Worm (Caenorhabditis elegans): ENCODE data around the gene Y80D3A.8.

Gene Y80D3A.8

ce11 chrV:18969590-18970105, 29.2 kb downstream of the Y80D3A.8 start, which contains the start of gene Y39B6A.42:
Gene Y39B6A.42 (minus strand): TSS chrV:18969640.
- TF ChIP-seq nhr-76 (tag; optimal IDR thresholded peaks at IDR 0.05) (no peak), nhr-28 (tag; optimal IDR thresholded peaks at IDR 0.05) (no peak), unc-39 (tag; optimal IDR thresholded peaks at IDR 0.05) (no peak), fkh-2 (tag; optimal IDR thresholded peaks at IDR 0.05) (no peak), lsy-12 (tag; optimal IDR thresholded peaks at IDR 0.05) (no peak), fos-1 (tag; optimal IDR thresholded peaks at IDR 0.05) (no peak)

- TF ChIP-seq pqm-1 (tag; optimal IDR thresholded peaks at IDR 0.05) (peak; percentile 10), pha-4 (tag; optimal IDR thresholded peaks at IDR 0.05) (peak; percentile 21), egl-27 (tag; optimal IDR thresholded peaks at IDR 0.05) (no peak), nhr-77 (tag; optimal IDR thresholded peaks at IDR 0.05) (no peak), unc-39 (tag; optimal IDR thresholded peaks at IDR 0.05) (no peak), fkh-2 (tag; optimal IDR thresholded peaks at IDR 0.05) (no peak), jun-1 (tag; optimal IDR thresholded peaks at IDR 0.05) (no peak), elt-2 (tag; optimal IDR thresholded peaks at IDR 0.05) (peak; percentile 57), ztf-11 (tag; optimal IDR thresholded peaks at IDR 0.05) (no peak)
Measured at ce11 chrV:18976539-18976938, 36.1 kb downstream of the Y80D3A.8 start.

- TF ChIP-seq pqm-1 (tag; optimal IDR thresholded peaks at IDR 0.05), result no peak
- no peak for TF ChIP-seq lin-39 (tag; optimal IDR thresholded peaks at IDR 0.05)
- no peak for TF ChIP-seq ceh-82 (tag; optimal IDR thresholded peaks at IDR 0.05)
- no peak for TF ChIP-seq tbx-2 (tag; optimal IDR thresholded peaks at IDR 0.05)
- TF ChIP-seq skn-1 (tag; optimal IDR thresholded peaks at IDR 0.05), result no peak
- TF ChIP-seq nhr-77 (tag; optimal IDR thresholded peaks at IDR 0.05), result no peak
- TF ChIP-seq nhr-23 (tag; optimal IDR thresholded peaks at IDR 0.05), result no peak
- TF ChIP-seq unc-62 (GFP tag; optimal IDR thresholded peaks at IDR 0.05), result no peak
- TF ChIP-seq nhr-237 (tag; optimal IDR thresholded peaks at IDR 0.05), result no peak
- no peak for TF ChIP-seq lsy-12 (tag; optimal IDR thresholded peaks at IDR 0.05)
- TF ChIP-seq fos-1 (tag; optimal IDR thresholded peaks at IDR 0.05), result no peak
- no peak for TF ChIP-seq zag-1 (tag; optimal IDR thresholded peaks at IDR 0.05)
- TF ChIP-seq ama-1 (optimal IDR thresholded peaks at IDR 0.05), result no peak
- TF ChIP-seq lin-15B (tag; optimal IDR thresholded peaks at IDR 0.05), result no peak
- TF ChIP-seq fkh-10 (GFP tag; optimal IDR thresholded peaks at IDR 0.05), result no peak
- TF ChIP-seq nhr-25 (tag; optimal IDR thresholded peaks at IDR 0.05), result no peak
- TF ChIP-seq jun-1 (tag; optimal IDR thresholded peaks at IDR 0.05), result no peak
- no peak for TF ChIP-seq fkh-2 (tag; optimal IDR thresholded peaks at IDR 0.05)
- no peak for TF ChIP-seq egl-27 (tag; optimal IDR thresholded peaks at IDR 0.05)
Measured at ce11 chrV:18977876-18978275, 37.4 kb downstream of the Y80D3A.8 start, which contains the start of gene Y39B6A.41. Gene Y39B6A.41 (minus strand): TSS chrV:18977976.

ce11 chrV:18978301-18978700, 37.9 kb downstream of the Y80D3A.8 start:
- TF ChIP-seq pqm-1 (tag; optimal IDR thresholded peaks at IDR 0.05), result peak; percentile 24
- no peak for TF ChIP-seq nhr-12 (tag; optimal IDR thresholded peaks at IDR 0.05)
- peak; percentile 35 for TF ChIP-seq pha-4 (tag; optimal IDR thresholded peaks at IDR 0.05)
- TF ChIP-seq elt-2 (tag; optimal IDR thresholded peaks at IDR 0.05), result peak; percentile 75

- TF ChIP-seq nhr-76 (tag; optimal IDR thresholded peaks at IDR 0.05), result no peak
- no peak for TF ChIP-seq ZK546.5 (tag; optimal IDR thresholded peaks at IDR 0.05)
- no peak for TF ChIP-seq zag-1 (tag; optimal IDR thresholded peaks at IDR 0.05)
- TF ChIP-seq elt-1 (tag; optimal IDR thresholded peaks at IDR 0.05), result no peak
- no peak for TF ChIP-seq nhr-237 (tag; optimal IDR thresholded peaks at IDR 0.05)
- no peak for TF ChIP-seq sea-2 (GFP tag; optimal IDR thresholded peaks at IDR 0.05)
- TF ChIP-seq ztf-4 (tag; optimal IDR thresholded peaks at IDR 0.05), result no peak
- TF ChIP-seq lin-15B (tag; optimal IDR thresholded peaks at IDR 0.05), result peak; percentile 58
- TF ChIP-seq nhr-43 (tag; optimal IDR thresholded peaks at IDR 0.05; ENCODE audit: poor library complexity, severe bottlenecking), result peak; percentile 74
- TF ChIP-seq pqm-1 (tag; optimal IDR thresholded peaks at IDR 0.05), result no peak
- no peak for TF ChIP-seq ceh-28 (tag; optimal IDR thresholded peaks at IDR 0.05)
- no peak for TF ChIP-seq ceh-16 (tag; optimal IDR thresholded peaks at IDR 0.05)
- TF ChIP-seq jun-1 (tag; optimal IDR thresholded peaks at IDR 0.05), result no peak
- TF ChIP-seq elt-2 (tag; optimal IDR thresholded peaks at IDR 0.05), result peak; percentile 11
- TF ChIP-seq fkh-2 (tag; optimal IDR thresholded peaks at IDR 0.05), result no peak
- TF ChIP-seq mdl-1 (tag; optimal IDR thresholded peaks at IDR 0.05), result no peak
- TF ChIP-seq egl-27 (tag; optimal IDR thresholded peaks at IDR 0.05), result no peak
- TF ChIP-seq eor-1 (tag; optimal IDR thresholded peaks at IDR 0.05), result peak in 1 of 2 experiments; percentile 43
- no peak for TF ChIP-seq skn-1 (tag; optimal IDR thresholded peaks at IDR 0.05)
- TF ChIP-seq pha-4 (tag; optimal IDR thresholded peaks at IDR 0.05), result peak; percentile 72
- TF ChIP-seq nhr-23 (tag; optimal IDR thresholded peaks at IDR 0.05), result peak; percentile 76
- TF ChIP-seq daf-12 (tag; optimal IDR thresholded peaks at IDR 0.05), result no peak
- TF ChIP-seq ztf-11 (tag; optimal IDR thresholded peaks at IDR 0.05), result no peak
- TF ChIP-seq nhr-11 (tag; optimal IDR thresholded peaks at IDR 0.05), result no peak
- TF ChIP-seq ceh-82 (tag; optimal IDR thresholded peaks at IDR 0.05), result no peak
- TF ChIP-seq nhr-25 (tag; optimal IDR thresholded peaks at IDR 0.05), result no peak
- peak; percentile 31 for TF ChIP-seq snpc-4 (tag; optimal IDR thresholded peaks at IDR 0.05)
- TF ChIP-seq mml-1 (tag; optimal IDR thresholded peaks at IDR 0.05), result no peak
- TF ChIP-seq ama-1 (optimal IDR thresholded peaks at IDR 0.05), result no peak
- TF ChIP-seq unc-39 (tag; optimal IDR thresholded peaks at IDR 0.05), result no peak
- TF ChIP-seq nhr-12 (tag; optimal IDR thresholded peaks at IDR 0.05), result no peak
- no peak for TF ChIP-seq fkh-10 (GFP tag; optimal IDR thresholded peaks at IDR 0.05)
- peak; percentile 3 for TF ChIP-seq lin-39 (tag; optimal IDR thresholded peaks at IDR 0.05)
- no peak for TF ChIP-seq aly-2 (tag; optimal IDR thresholded peaks at IDR 0.05)
- no peak for TF ChIP-seq ceh-9 (tag; optimal IDR thresholded peaks at IDR 0.05)
Measured at ce11 chrV:18980980-18981529, 40.6 kb downstream of the Y80D3A.8 start, which contains the start of the genes mrps-35 and sws-1. Gene mrps-35 (plus strand): TSS chrV:18981306. Gene sws-1 (minus strand): TSS chrV:18981479.
